Fruit fly (Drosophila melanogaster) whole organism, embryonic: ENCODE data around the gene CG31921.

Source experiments
- Abd-B ChIP-seq: fragments of 200-800 bp; sonication (Bioruptor generic); optimal IDR thresholded peaks from 2 replicates; lab custom pipeline; 2018; ENCODE audit warnings: missing biosample characterization, mild to moderate bottlenecking, missing genetic modification characterization, moderate library complexity
- CG15514 ChIP-seq: fragments of 200-800 bp; sonication (Bioruptor generic); optimal IDR thresholded peaks from 3 replicates; lab custom pipeline; 2017; ENCODE audit warnings: missing biosample characterization, missing genetic modification characterization, mild to moderate bottlenecking, moderate library complexity, missing genetic modification reagents
- CG16779 ChIP-seq: fragments of 200-800 bp; sonication (Bioruptor generic); IDR thresholded peaks from 2 replicates; pipeline ENCODE4 v1.3.6; 2022; ENCODE audit warnings: missing biosample characterization, missing genetic modification characterization
- CG16813 ChIP-seq: fragments of 200-800 bp; sonication (Bioruptor generic); IDR thresholded peaks from 3 replicates; pipeline ENCODE4 v1.3.6; 2022; ENCODE audit warnings: missing biosample characterization, missing genetic modification characterization; ENCODE audit not compliant: partially characterized antibody
- CG17802 ChIP-seq: fragments of 200-800 bp; sonication (Bioruptor generic); optimal IDR thresholded peaks from 2 replicates; lab custom pipeline; 2018; ENCODE audit warnings: missing biosample characterization, mild to moderate bottlenecking, missing genetic modification characterization, moderate library complexity
- CG2120 ChIP-seq: fragments of 200-800 bp; sonication (Bioruptor generic); optimal IDR thresholded peaks from 3 replicates; lab custom pipeline; 2016; ENCODE audit warnings: missing biosample characterization, missing genetic modification characterization
- CG2129 ChIP-seq: fragments of 200-800 bp; sonication (Bioruptor generic); IDR thresholded peaks from 2 replicates; pipeline ENCODE4 v1.3.6; 2022; ENCODE audit warnings: missing biosample characterization, missing genetic modification characterization; ENCODE audit not compliant: partially characterized antibody
- CG31388 ChIP-seq: fragments of 200-800 bp; sonication (Bioruptor generic); optimal IDR thresholded peaks from 2 replicates; lab custom pipeline; 2016; ENCODE audit warnings: missing biosample characterization, missing genetic modification characterization
- CG34224 ChIP-seq: fragments of 200-800 bp; sonication (Bioruptor generic); IDR thresholded peaks from 3 replicates; pipeline ENCODE4 v1.3.6; 2022; ENCODE audit warnings: missing biosample characterization, missing genetic modification characterization; ENCODE audit not compliant: partially characterized antibody
- CG34422 ChIP-seq: fragments of 200-800 bp; sonication (Bioruptor generic); IDR thresholded peaks from 3 replicates; pipeline ENCODE4 v1.3.6; 2022; ENCODE audit warnings: missing biosample characterization, missing genetic modification characterization
- CG42726 ChIP-seq: fragments of 200-800 bp; sonication (Bioruptor generic); IDR thresholded peaks from 2 replicates; pipeline ENCODE4 v1.3.6; 2022; ENCODE audit warnings: missing biosample characterization, missing genetic modification characterization; ENCODE audit not compliant: partially characterized antibody
- CG43689 ChIP-seq: fragments of 200-800 bp; sonication (Bioruptor generic); IDR thresholded peaks from 2 replicates; pipeline ENCODE4 v1.3.6; 2022; ENCODE audit warnings: missing biosample characterization, missing genetic modification characterization
- CG6854 ChIP-seq: fragments of 200-800 bp; sonication (Bioruptor generic); optimal IDR thresholded peaks from 3 replicates; lab custom pipeline; 2017; ENCODE audit warnings: missing biosample characterization, mild to moderate bottlenecking, missing genetic modification characterization
- CG8089 ChIP-seq: fragments of 200-800 bp; sonication (Bioruptor generic); optimal IDR thresholded peaks from 3 replicates; lab custom pipeline; 2016; ENCODE audit warnings: missing biosample characterization, missing genetic modification characterization
- CG8388 ChIP-seq: fragments of 200-800 bp; sonication (Bioruptor generic); optimal IDR thresholded peaks from 2 replicates; lab custom pipeline; 2019; ENCODE audit warnings: missing biosample characterization, mild to moderate bottlenecking, missing genetic modification characterization, moderate library complexity
- CG8944 ChIP-seq: fragments of 200-800 bp; sonication (Bioruptor generic); optimal IDR thresholded peaks from 3 replicates; lab custom pipeline; 2016; ENCODE audit warnings: missing biosample characterization, missing genetic modification characterization
- CG9215 ChIP-seq: fragments of 200-800 bp; sonication (Bioruptor generic); IDR thresholded peaks from 2 replicates; pipeline ENCODE4 v1.3.6; 2022; ENCODE audit warnings: missing biosample characterization, missing genetic modification characterization
- CG9727 ChIP-seq: fragments of 200-800 bp; sonication (Bioruptor generic); optimal IDR thresholded peaks from 3 replicates; lab custom pipeline; 2017; ENCODE audit warnings: missing biosample characterization, mild to moderate bottlenecking, missing genetic modification characterization
- CG9932 ChIP-seq: fragments of 200-800 bp; sonication (Bioruptor generic); IDR thresholded peaks from 2 replicates; pipeline ENCODE4 v1.3.6; 2022; ENCODE audit warnings: missing biosample characterization, missing genetic modification characterization
- CTCF ChIP-seq: fragments of 200-800 bp; sonication (Bioruptor generic); optimal IDR thresholded peaks from 2 replicates; lab custom pipeline; 2017; ENCODE audit warnings: missing biosample characterization, mild to moderate bottlenecking, missing genetic modification characterization, moderate library complexity
- Chrac-16 ChIP-seq: fragments of 200-800 bp; sonication (Bioruptor generic); optimal IDR thresholded peaks from 3 replicates; lab custom pipeline; 2016; ENCODE audit warnings: missing biosample characterization, missing genetic modification characterization
- D19A ChIP-seq: fragments of 200-800 bp; optimal IDR thresholded peaks from 3 replicates; lab custom pipeline; 2019; ENCODE audit warnings: missing biosample characterization, mild to moderate bottlenecking, missing genetic modification characterization, moderate library complexity
- Dad ChIP-seq: fragments of 200-800 bp; sonication (Bioruptor generic); optimal IDR thresholded peaks from 3 replicates; lab custom pipeline; 2016; ENCODE audit warnings: missing biosample characterization, missing genetic modification characterization
- Dek ChIP-seq: fragments of 200-800 bp; sonication (Bioruptor generic); optimal IDR thresholded peaks from 3 replicates; lab custom pipeline; 2019; ENCODE audit warnings: missing biosample characterization, mild to moderate bottlenecking, missing genetic modification characterization, moderate library complexity
- Doc3 ChIP-seq: fragments of 200-800 bp; sonication (Bioruptor generic); IDR thresholded peaks from 3 replicates; pipeline ENCODE4 v1.3.6; 2022; ENCODE audit warnings: missing biosample characterization, missing genetic modification characterization; ENCODE audit not compliant: partially characterized antibody
- Eip74EF ChIP-seq, 2 experiments: fragments of 200-800 bp in 1 of 2; fragments of >200 bp in 1 of 2; sonication (Bioruptor generic) in 1 of 2; optimal IDR thresholded peaks; 2 replicates each; lab custom pipeline; 2017 to 2019; ENCODE audit warnings: missing biosample characterization in 2 of 2, missing genetic modification characterization in 2 of 2, mild to moderate bottlenecking in 1 of 2, moderate library complexity in 1 of 2
- HLH4C ChIP-seq: fragments of 200-800 bp; sonication (Bioruptor generic); IDR thresholded peaks from 3 replicates; pipeline ENCODE4 v1.3.6; 2022; ENCODE audit warnings: missing biosample characterization, missing genetic modification characterization; ENCODE audit not compliant: partially characterized antibody
- HmgZ ChIP-seq: fragments of 200-800 bp; sonication (Bioruptor generic); optimal IDR thresholded peaks from 2 replicates; lab custom pipeline; 2018; ENCODE audit warnings: missing biosample characterization, mild to moderate bottlenecking, missing genetic modification characterization
- Hsf ChIP-seq: fragments of 200-800 bp; sonication (Bioruptor generic); optimal IDR thresholded peaks from 3 replicates; lab custom pipeline; 2016; ENCODE audit warnings: missing biosample characterization, missing genetic modification characterization
- Lim3 ChIP-seq: fragments of 200-800 bp; sonication (Bioruptor generic); IDR thresholded peaks from 2 replicates; pipeline ENCODE4 v1.3.6; 2022; ENCODE audit warnings: missing biosample characterization, missing genetic modification characterization
- NC2β ChIP-seq: fragments of 200-800 bp; sonication (Bioruptor generic); optimal IDR thresholded peaks from 2 replicates; lab custom pipeline; 2016; ENCODE audit warnings: missing biosample characterization, missing genetic modification characterization
- az2 ChIP-seq: fragments of 200-800 bp; sonication (Bioruptor generic); optimal IDR thresholded peaks from 3 replicates; lab custom pipeline; 2016; ENCODE audit warnings: missing biosample characterization, missing genetic modification characterization
- cato ChIP-seq: fragments of 200-800 bp; sonication (Bioruptor generic); optimal IDR thresholded peaks from 2 replicates; lab custom pipeline; 2016; ENCODE audit warnings: missing biosample characterization, missing genetic modification characterization, borderline replicate concordance
- chn ChIP-seq: fragments of 200-800 bp; sonication (Bioruptor generic); optimal IDR thresholded peaks from 2 replicates; lab custom pipeline; 2016; ENCODE audit warnings: missing biosample characterization, missing genetic modification characterization
- cwo ChIP-seq: fragments of 200-800 bp; sonication (Bioruptor generic); optimal IDR thresholded peaks from 3 replicates; lab custom pipeline; 2017; ENCODE audit warnings: missing biosample characterization, missing genetic modification characterization, mild to moderate bottlenecking, moderate library complexity, missing genetic modification reagents
- esg ChIP-seq: fragments of 200-800 bp; sonication (Bioruptor generic); conservative IDR thresholded peaks from 2 replicates; pipeline ENCODE4 v1.3.6; 2022; ENCODE audit warnings: missing biosample characterization, missing genetic modification characterization
- gfzf ChIP-seq: fragments of 200-800 bp; sonication (Bioruptor generic); optimal IDR thresholded peaks from 2 replicates; lab custom pipeline; 2016; ENCODE audit warnings: missing biosample characterization, mild to moderate bottlenecking, missing genetic modification characterization, moderate library complexity
- hkb ChIP-seq, 2 experiments: fragments of 200-800 bp in 1 of 2; fragments of >200 bp in 1 of 2; sonication (Bioruptor generic) in 1 of 2; IDR thresholded peaks in 1 of 2; optimal IDR thresholded peaks in 1 of 2; 2 replicates each; pipeline versions ENCODE4 v1.3.6 to Lab custom; 2017 to 2022; ENCODE audit warnings: missing biosample characterization in 1 of 2, missing genetic modification characterization in 1 of 2
- kay ChIP-seq: fragments of 200-800 bp; sonication (Bioruptor generic); optimal IDR thresholded peaks from 2 replicates; lab custom pipeline; 2016; ENCODE audit warnings: missing biosample characterization, missing genetic modification characterization
- pho ChIP-seq: fragments of 200-800 bp; sonication (Bioruptor generic); optimal IDR thresholded peaks from 2 replicates; lab custom pipeline; 2016; ENCODE audit warnings: missing biosample characterization, missing genetic modification characterization
- prd ChIP-seq, 3 experiments: fragments of >200 bp in 2 of 3; fragments of 200-800 bp in 1 of 3; sonication (Bioruptor generic) in 1 of 3; optimal IDR thresholded peaks in 2 of 3; IDR thresholded peaks in 1 of 3; 2 replicates in 2 of 3; 3 replicates in 1 of 3; pipeline versions ENCODE4 v1.3.6 to Lab custom; 2017 to 2022; ENCODE audit warnings: missing biosample characterization in 1 of 3, missing genetic modification characterization in 1 of 3
- rib ChIP-seq: fragments of 200-800 bp; sonication (Bioruptor generic); IDR thresholded peaks from 2 replicates; pipeline ENCODE4 v1.3.6; 2022; ENCODE audit warnings: missing biosample characterization, missing genetic modification characterization
- sisA ChIP-seq: fragments of 200-800 bp; sonication (Bioruptor generic); IDR thresholded peaks from 2 replicates; pipeline ENCODE4 v1.3.6; 2022; ENCODE audit warnings: missing biosample characterization, missing genetic modification characterization
- tgo ChIP-seq: fragments of 200-800 bp; sonication (Bioruptor generic); IDR thresholded peaks from 3 replicates; pipeline ENCODE4 v1.3.6; 2022; ENCODE audit warnings: missing biosample characterization, missing genetic modification characterization
- trh ChIP-seq: fragments of 200-800 bp; sonication (Bioruptor generic); optimal IDR thresholded peaks from 2 replicates; lab custom pipeline; 2016; ENCODE audit warnings: missing biosample characterization, missing genetic modification characterization
- ttk ChIP-seq: fragments of 200-800 bp; sonication (Bioruptor generic); IDR thresholded peaks from 2 replicates; pipeline ENCODE4 v2.1.2; 2022; ENCODE audit warnings: missing biosample characterization, missing genetic modification characterization
- unc-4 ChIP-seq: fragments of 200-800 bp; sonication (Bioruptor generic); IDR thresholded peaks from 2 replicates; pipeline ENCODE4 v1.3.6; 2022; ENCODE audit warnings: missing biosample characterization, missing genetic modification characterization; ENCODE audit not compliant: partially characterized antibody

Gene CG31921

DNA sequence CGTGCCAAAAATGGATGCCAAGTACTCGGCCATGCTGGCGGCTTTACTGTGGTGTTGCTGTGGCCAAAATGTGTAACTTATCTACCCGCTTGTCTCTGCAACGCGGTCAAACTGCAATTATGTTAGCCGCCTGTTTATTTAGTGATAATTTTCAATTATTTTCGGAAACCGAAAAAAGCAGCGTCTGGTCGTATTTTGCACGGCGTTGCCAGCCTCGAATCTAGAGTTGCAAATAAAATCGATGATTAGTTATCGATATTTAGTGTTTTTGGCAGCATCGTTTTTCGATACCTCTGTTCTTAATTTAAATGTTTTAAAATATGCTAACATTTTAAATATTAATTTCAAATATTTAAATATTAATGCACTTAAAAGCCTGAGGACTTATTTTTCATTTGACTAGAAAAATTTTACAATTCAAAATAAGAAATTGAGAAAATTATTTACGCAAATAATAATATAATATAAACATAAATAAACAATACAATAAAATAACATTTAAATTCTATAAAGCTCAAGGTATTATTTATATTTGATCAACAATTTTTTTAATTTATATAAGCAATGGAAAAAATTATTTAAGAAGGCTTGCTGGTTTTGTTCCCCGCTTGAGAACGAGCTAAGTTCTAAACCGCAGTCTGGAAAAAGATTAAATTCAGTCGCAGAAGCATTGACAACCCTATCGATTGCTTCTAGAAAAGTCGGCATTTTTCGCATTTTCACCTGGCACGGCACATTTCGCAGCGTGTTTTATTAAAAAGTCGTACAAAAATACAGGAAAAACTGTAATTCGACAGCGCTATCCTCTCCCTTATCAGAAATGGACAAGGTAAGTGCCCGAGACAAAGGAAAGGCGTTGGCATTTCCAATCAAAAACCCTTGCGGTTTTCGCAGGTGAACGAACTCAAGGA is 37.4 kb downstream of the CG31921 start, which contains the start of the genes U2af38 and Stip1 (continued):
- TF ChIP-seq ttk (GFP tag; lab: Robert Waterston, UW) (no peak), Lim3 (GFP tag; lab: Robert Waterston, UW) (no peak), NC2β (GFP tag; lab: Kevin White, UChicago) (no peak), CG17802 (tag; lab: Kevin White, UChicago) (no peak), CG6854 (GFP tag; lab: Kevin White, UChicago) (no peak), chn (peak; percentile 21), CG42726 (GFP tag; lab: Robert Waterston, UW) (0 out of 2 replicates have a peak, but pooled peaks have one; percentile 16), rib (GFP tag; lab: Robert Waterston, UW) (peak; percentile 63), CG34224 (peak; percentile 69), CG8944 (GFP tag; lab: Kevin White, UChicago) (peak; percentile 2), gfzf (GFP tag; lab: Kevin White, UChicago) (peak; percentile 56), CG2120 (GFP tag; lab: Kevin White, UChicago) (peak; percentile 54), tgo (GFP tag; lab: Robert Waterston, UW) (no peak), Doc3 (GFP tag; lab: Robert Waterston, UW) (peak; percentile 61), az2 (peak; percentile 1), CG16779 (GFP tag; lab: Robert Waterston, UW) (no peak), cato (GFP tag; lab: Kevin White, UChicago) (no peak), CG16813 (GFP tag; lab: Robert Waterston, UW) (peak; percentile 70), CG15514 (GFP tag; lab: Kevin White, UChicago) (peak; percentile 75), CG8089 (GFP tag; lab: Kevin White, UChicago) (no peak), CG34422 (GFP tag; lab: Robert Waterston, UW) (peak; percentile 68; the same call in 2 of the 3 replicates), CG9215 (GFP tag; lab: Robert Waterston, UW) (peak; percentile 91), CG9727 (GFP tag; lab: Kevin White, UChicago) (no peak), CG9932 (GFP tag; lab: Robert Waterston, UW) (peak; percentile 60), CG2129 (GFP tag; lab: Robert Waterston, UW) (peak; percentile 41; the same call in 1 of the 2 replicates), HmgZ (peak; percentile 29), esg (GFP tag; lab: Robert Waterston, UW) (no peak)

DNA sequence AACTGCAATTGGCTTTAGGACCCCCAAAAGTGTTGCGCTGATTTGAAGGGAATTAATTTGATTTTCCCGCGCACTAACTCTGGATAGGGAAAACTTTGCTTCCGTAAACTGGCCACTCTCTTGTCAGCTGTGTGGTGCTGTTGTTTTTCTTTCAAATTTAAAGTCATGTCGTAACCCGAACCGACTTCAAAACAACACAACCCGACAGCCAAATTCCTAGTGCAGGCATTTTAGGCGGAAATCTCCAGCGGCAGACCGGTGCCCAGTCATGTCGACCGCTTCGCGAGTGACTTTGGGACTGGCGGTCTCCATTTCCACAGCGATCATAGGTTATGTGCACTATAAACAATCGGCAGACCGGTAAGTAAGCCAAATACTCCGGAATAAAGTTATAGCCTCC is 39.8 kb downstream of the CG31921 start, which contains the start of gene CG11562:
Gene CG11562, plus strand, starts transcription at position 119 of the 400 bp plus-strand sequence.
- TF ChIP-seq pho (GFP tag; lab: Kevin White, UChicago) (no peak), Abd-B (GFP tag; lab: Kevin White, UChicago) (no peak), CG17802 (tag; lab: Kevin White, UChicago) (no peak), kay (no peak), trh (GFP tag; lab: Kevin White, UChicago) (no peak), Chrac-16 (GFP tag; lab: Kevin White, UChicago) (no peak), hkb (optimal IDR thresholded peaks at IDR 0.05; lab: Kevin White, UChicago) (no peak), hkb (GFP tag; IDR thresholded peaks at IDR 0.05; lab: Robert Waterston, UW) (no peak), sisA (no peak), unc-4 (GFP tag; lab: Robert Waterston, UW) (no peak), CG8388 (no peak), prd (optimal IDR thresholded peaks at IDR 0.05; lab: Kevin White, UChicago) (no peak), prd (GFP tag; IDR thresholded peaks at IDR 0.05; lab: Robert Waterston, UW) (no peak), CG31388 (GFP tag; lab: Kevin White, UChicago) (no peak), HLH4C (no peak), D19A (no peak), Dek (tag; lab: Kevin White, UChicago) (no peak), Hsf (no peak), CTCF (GFP tag; lab: Kevin White, UChicago) (peak; percentile 44), CG43689 (GFP tag; lab: Robert Waterston, UW) (no peak), cwo (GFP tag; lab: Kevin White, UChicago) (no peak), Dad (GFP tag; lab: Kevin White, UChicago) (no peak), CG34224 (no peak), Eip74EF (GFP tag; optimal IDR thresholded peaks at IDR 0.05; lab: Kevin White, UChicago) (no peak)
